Worm (Caenorhabditis elegans): Measurements from ENCODE around the gene trm-2A.

DNA sequence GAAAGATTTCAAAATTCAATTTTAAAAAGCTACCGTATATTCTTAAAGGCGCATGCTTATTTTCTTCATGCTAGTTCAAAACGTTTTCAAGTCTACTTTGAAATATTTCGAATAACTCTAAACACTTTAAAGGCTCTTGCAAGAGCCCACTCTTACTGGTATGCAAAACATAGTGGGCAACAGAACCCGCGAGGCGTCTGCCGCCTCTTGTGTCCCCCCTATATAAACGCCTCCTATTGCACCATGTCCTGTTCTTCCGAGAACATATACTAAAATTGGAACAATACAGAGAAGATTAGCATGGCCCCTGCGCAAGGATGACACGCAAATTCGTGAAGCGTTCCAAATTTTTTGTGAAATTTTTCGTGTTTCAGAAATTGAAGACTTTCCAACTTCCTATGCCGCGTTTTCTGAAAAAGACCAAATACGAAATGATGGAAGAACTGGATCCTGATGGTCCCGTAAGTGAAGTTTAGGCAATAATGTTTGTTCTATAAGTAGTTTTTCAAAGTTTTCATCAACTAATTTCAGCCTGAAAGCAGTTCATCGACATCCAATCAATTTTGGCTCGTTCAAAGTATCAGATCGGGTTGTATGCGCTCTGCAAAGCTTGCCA is 45.8 kb upstream of the trm-2A start:
- TF ChIP-seq flt-1 (GFP tag; IDR thresholded peaks at IDR 0.05) (peak; percentile 44; the same call in 1 of the 2 replicates), ama-1 (optimal IDR thresholded peaks at IDR 0.05) (no peak), ceh-36 (tag; optimal IDR thresholded peaks at IDR 0.05) (no peak), tbx-11 (GFP tag; IDR thresholded peaks at IDR 0.05) (no peak), pes-1 (GFP tag; IDR thresholded peaks at IDR 0.05) (peak; percentile 62), aly-1 (tag; optimal IDR thresholded peaks at IDR 0.05) (no peak), B0310.2 (tag; optimal IDR thresholded peaks at IDR 0.05) (no peak)

Measured in whole organism, early embryonic.